Worm (Caenorhabditis elegans): ENCODE data around the gene vab-8.

DNA sequence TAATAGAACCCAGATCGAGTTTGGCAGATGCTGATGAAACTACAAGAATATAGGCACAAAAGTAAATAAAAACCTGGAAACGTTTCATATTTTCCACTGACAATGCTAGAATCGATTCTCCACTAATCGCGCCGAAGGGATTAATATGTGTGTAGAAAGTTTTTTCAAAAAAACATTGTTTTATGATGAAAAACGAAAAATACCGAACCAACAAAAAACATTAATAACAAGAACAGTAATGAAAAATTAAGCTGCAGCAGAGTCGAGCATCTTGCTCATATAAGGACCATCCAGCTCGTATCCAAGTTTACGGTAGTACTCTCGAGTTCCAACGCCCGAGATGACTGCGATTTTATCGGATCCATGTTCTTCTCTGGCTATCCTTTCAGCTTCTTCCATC is 33.8 kb upstream of the vab-8 start, which contains the start of gene clec-224:
- no peak for TF ChIP-seq unc-62 (GFP tag; optimal IDR thresholded peaks at IDR 0.05)
- TF ChIP-seq ztf-1 (GFP tag; conservative IDR thresholded peaks at IDR 0.05) = no peak
- TF ChIP-seq elt-3 (tag; optimal IDR thresholded peaks at IDR 0.05) = no peak
- TF ChIP-seq lsy-2 (tag; optimal IDR thresholded peaks at IDR 0.05) = no peak
- no peak for TF ChIP-seq ceh-82 (tag; optimal IDR thresholded peaks at IDR 0.05)
- no peak for TF ChIP-seq snpc-4 (tag; optimal IDR thresholded peaks at IDR 0.05)
- TF ChIP-seq dmd-4 (tag; optimal IDR thresholded peaks at IDR 0.05) = no peak
- no peak for TF ChIP-seq mdl-1 (tag; optimal IDR thresholded peaks at IDR 0.05)
- TF ChIP-seq egl-27 (tag; optimal IDR thresholded peaks at IDR 0.05) = no peak
